Fruit fly (Drosophila melanogaster) whole organism, prepupa: ENCODE data around the gene bsf.

Experiments used
- Blimp-1 ChIP-seq: fragments of 200-800 bp; sonication (Bioruptor generic); optimal IDR thresholded peaks from 3 replicates; lab custom pipeline; 2017; ENCODE audit warnings: missing biosample characterization, missing genetic modification characterization, mild to moderate bottlenecking, moderate library complexity, missing genetic modification reagents
- CG10631 ChIP-seq: fragments of 200-800 bp; sonication (Bioruptor generic); optimal IDR thresholded peaks from 2 replicates; lab custom pipeline; 2016; ENCODE audit warnings: missing biosample characterization, missing genetic modification characterization
- CG10669 ChIP-seq: fragments of 200-800 bp; sonication (Bioruptor generic); optimal IDR thresholded peaks from 3 replicates; lab custom pipeline; 2018; ENCODE audit warnings: missing biosample characterization, mild to moderate bottlenecking, missing genetic modification characterization, moderate library complexity
- CG11294 ChIP-seq: fragments of 200-800 bp; sonication (Bioruptor generic); IDR thresholded peaks from 2 replicates; pipeline ENCODE4 v1.3.6; 2022; ENCODE audit warnings: missing biosample characterization, missing genetic modification characterization
- CG11902 ChIP-seq: fragments of 200-800 bp; sonication (Bioruptor generic); optimal IDR thresholded peaks from 3 replicates; lab custom pipeline; 2016; ENCODE audit warnings: missing biosample characterization, missing genetic modification characterization
- CG15336 ChIP-seq: fragments of 200-800 bp; sonication (Bioruptor generic); IDR thresholded peaks from 2 replicates; pipeline ENCODE4 v1.3.6; 2022; ENCODE audit warnings: missing biosample characterization, missing genetic modification characterization
- CG1621 ChIP-seq: fragments of 200-800 bp; sonication (Bioruptor generic); optimal IDR thresholded peaks from 3 replicates; lab custom pipeline; 2018; ENCODE audit warnings: missing biosample characterization, mild to moderate bottlenecking, missing genetic modification characterization
- CG16779 ChIP-seq: fragments of 200-800 bp; sonication (Bioruptor generic); optimal IDR thresholded peaks from 3 replicates; lab custom pipeline; 2017; ENCODE audit warnings: missing biosample characterization, mild to moderate bottlenecking, missing genetic modification characterization
- CG3032 ChIP-seq: fragments of 200-800 bp; optimal IDR thresholded peaks from 2 replicates; lab custom pipeline; 2019; ENCODE audit warnings: missing biosample characterization, mild to moderate bottlenecking, missing genetic modification characterization, moderate library complexity
- CG32006 ChIP-seq: fragments of 200-800 bp; sonication (Bioruptor generic); optimal IDR thresholded peaks from 3 replicates; lab custom pipeline; 2017; ENCODE audit warnings: missing biosample characterization, mild to moderate bottlenecking, missing genetic modification characterization
- CG34406 ChIP-seq: fragments of 200-800 bp; sonication (Bioruptor generic); optimal IDR thresholded peaks from 3 replicates; lab custom pipeline; 2016; ENCODE audit warnings: missing biosample characterization, missing genetic modification characterization
- CG3919 ChIP-seq: fragments of 200-800 bp; sonication (Bioruptor generic); optimal IDR thresholded peaks from 3 replicates; lab custom pipeline; 2016; ENCODE audit warnings: missing biosample characterization, missing genetic modification characterization
- CG4318 ChIP-seq: fragments of 200-800 bp; sonication (Bioruptor generic); optimal IDR thresholded peaks from 3 replicates; lab custom pipeline; 2017; ENCODE audit warnings: missing biosample characterization, mild to moderate bottlenecking, missing genetic modification characterization
- CG6163 ChIP-seq: fragments of 200-800 bp; sonication (Bioruptor generic); IDR thresholded peaks from 3 replicates; pipeline ENCODE4 v1.3.6; 2022; ENCODE audit warnings: missing biosample characterization, missing genetic modification characterization
- CG6276 ChIP-seq: fragments of 200-800 bp; sonication (Bioruptor generic); optimal IDR thresholded peaks from 2 replicates; lab custom pipeline; 2017; ENCODE audit warnings: missing biosample characterization, mild to moderate bottlenecking, missing genetic modification characterization
- CG6792 ChIP-seq: fragments of 200-800 bp; sonication (Bioruptor generic); optimal IDR thresholded peaks from 3 replicates; lab custom pipeline; 2016; ENCODE audit warnings: missing biosample characterization, missing genetic modification characterization
- CG6854 ChIP-seq: fragments of 200-800 bp; sonication (Bioruptor generic); optimal IDR thresholded peaks from 2 replicates; lab custom pipeline; 2017; ENCODE audit warnings: missing biosample characterization, mild to moderate bottlenecking, missing genetic modification characterization
- CG7368 ChIP-seq: fragments of 200-800 bp; sonication (Bioruptor generic); optimal IDR thresholded peaks from 3 replicates; lab custom pipeline; 2016; ENCODE audit warnings: missing biosample characterization, missing genetic modification characterization
- CG8319 ChIP-seq: fragments of 200-800 bp; sonication (Bioruptor generic); optimal IDR thresholded peaks from 3 replicates; lab custom pipeline; 2016; ENCODE audit warnings: missing biosample characterization, missing genetic modification characterization
- CG8632 ChIP-seq: fragments of 200-800 bp; sonication (Bioruptor generic); optimal IDR thresholded peaks from 3 replicates; lab custom pipeline; 2016; ENCODE audit warnings: missing biosample characterization, missing genetic modification characterization
- CG9139 ChIP-seq: fragments of 200-800 bp; sonication (Bioruptor generic); optimal IDR thresholded peaks from 3 replicates; lab custom pipeline; 2017; ENCODE audit warnings: missing biosample characterization, mild to moderate bottlenecking, missing genetic modification characterization
- Eip78C ChIP-seq: fragments of 200-800 bp; sonication (Bioruptor generic); peaks from one replicate; lab custom pipeline; 2016; ENCODE audit warnings: missing biosample characterization, missing genetic modification characterization
- Eip93F ChIP-seq: fragments of 200-800 bp; sonication (Bioruptor generic); optimal IDR thresholded peaks from 2 replicates; lab custom pipeline; 2016; ENCODE audit warnings: missing biosample characterization, mild to moderate bottlenecking, missing genetic modification characterization
- Ets96B ChIP-seq: fragments of 200-800 bp; optimal IDR thresholded peaks from 2 replicates; lab custom pipeline; 2019; ENCODE audit warnings: missing biosample characterization, mild to moderate bottlenecking, missing genetic modification characterization, moderate library complexity
- Gug ChIP-seq: fragments of 200-800 bp; sonication (Bioruptor generic); IDR thresholded peaks from 2 replicates; pipeline ENCODE4 v1.3.6; 2022; ENCODE audit warnings: missing biosample characterization, missing genetic modification characterization
- Hr38 ChIP-seq: sonication (Bioruptor generic); optimal IDR thresholded peaks from 2 replicates; lab custom pipeline; 2016; ENCODE audit warnings: missing biosample characterization, missing genetic modification characterization
- Hr39 ChIP-seq: fragments of 200-800 bp; sonication (Bioruptor generic); optimal IDR thresholded peaks from 2 replicates; lab custom pipeline; 2016; ENCODE audit warnings: missing biosample characterization, missing genetic modification characterization
- Hr4 ChIP-seq: fragments of 200-800 bp; sonication (Bioruptor generic); optimal IDR thresholded peaks from 3 replicates; lab custom pipeline; 2016; ENCODE audit warnings: missing biosample characterization, missing genetic modification characterization
- Met ChIP-seq: fragments of 200-800 bp; sonication (Bioruptor generic); optimal IDR thresholded peaks from 3 replicates; lab custom pipeline; 2016; ENCODE audit warnings: missing biosample characterization, missing genetic modification characterization
- OdsH ChIP-seq: fragments of 200-800 bp; sonication (Bioruptor generic); optimal IDR thresholded peaks from 3 replicates; lab custom pipeline; 2016; ENCODE audit warnings: missing biosample characterization, missing genetic modification characterization
- Smox ChIP-seq: fragments of 200-800 bp; sonication (Bioruptor generic); optimal IDR thresholded peaks from 3 replicates; lab custom pipeline; 2016; ENCODE audit warnings: missing biosample characterization, missing genetic modification characterization
- Sox102F ChIP-seq: fragments of 200-800 bp; sonication (Bioruptor generic); optimal IDR thresholded peaks from 2 replicates; lab custom pipeline; 2016; ENCODE audit warnings: missing biosample characterization, mild to moderate bottlenecking, missing genetic modification characterization
- Sox15 ChIP-seq: fragments of 200-800 bp; sonication (Bioruptor generic); optimal IDR thresholded peaks from 3 replicates; lab custom pipeline; 2016; ENCODE audit warnings: missing biosample characterization, missing genetic modification characterization
- cyc ChIP-seq: fragments of 200-800 bp; sonication (Bioruptor generic); optimal IDR thresholded peaks from 3 replicates; lab custom pipeline; 2016; ENCODE audit warnings: missing biosample characterization, missing genetic modification characterization
- eg ChIP-seq: fragments of 200-800 bp; sonication (Bioruptor generic); IDR thresholded peaks from 3 replicates; pipeline ENCODE4 v1.3.6; 2022; ENCODE audit warnings: missing biosample characterization, missing genetic modification characterization
- esn ChIP-seq: fragments of 200-800 bp; sonication (Bioruptor generic); optimal IDR thresholded peaks from 2 replicates; lab custom pipeline; 2016; ENCODE audit warnings: missing biosample characterization, mild to moderate bottlenecking, missing genetic modification characterization, moderate library complexity
- fd59A ChIP-seq: fragments of 200-800 bp; sonication (Bioruptor generic); optimal IDR thresholded peaks from 2 replicates; lab custom pipeline; 2017; ENCODE audit warnings: missing biosample characterization, mild to moderate bottlenecking, missing genetic modification characterization, missing genetic modification reagents
- fd85E ChIP-seq: fragments of 200-800 bp; sonication (Bioruptor generic); optimal IDR thresholded peaks from 3 replicates; lab custom pipeline; 2016; ENCODE audit warnings: missing biosample characterization, missing genetic modification characterization
- fkh ChIP-seq: fragments of 200-800 bp; sonication (Bioruptor generic); optimal IDR thresholded peaks from 3 replicates; lab custom pipeline; 2017; ENCODE audit warnings: missing biosample characterization, mild to moderate bottlenecking, missing genetic modification characterization, moderate library complexity
- lz ChIP-seq: fragments of 200-800 bp; sonication (Bioruptor generic); optimal IDR thresholded peaks from 3 replicates; lab custom pipeline; 2016; ENCODE audit warnings: missing biosample characterization, missing genetic modification characterization
- net ChIP-seq: fragments of 200-800 bp; sonication (Bioruptor generic); optimal IDR thresholded peaks from 3 replicates; lab custom pipeline; 2016; ENCODE audit warnings: missing biosample characterization, missing genetic modification characterization
- pdm3 ChIP-seq: fragments of 200-800 bp; sonication (Bioruptor generic); optimal IDR thresholded peaks from 3 replicates; lab custom pipeline; 2016; ENCODE audit warnings: missing biosample characterization, missing genetic modification characterization
- spab ChIP-seq: fragments of 200-800 bp; sonication (Bioruptor generic); optimal IDR thresholded peaks from 2 replicates; lab custom pipeline; 2017; ENCODE audit warnings: missing biosample characterization, mild to moderate bottlenecking, missing genetic modification characterization, missing genetic modification reagents
- svp ChIP-seq: fragments of 200-800 bp; sonication (Bioruptor generic); peaks from one replicate; lab custom pipeline; 2016; ENCODE audit warnings: missing biosample characterization, missing genetic modification characterization
- vri ChIP-seq: fragments of 200-800 bp; sonication (Bioruptor generic); optimal IDR thresholded peaks from 3 replicates; lab custom pipeline; 2016; ENCODE audit warnings: missing biosample characterization, mild to moderate bottlenecking, missing genetic modification characterization

Gene bsf

DNA sequence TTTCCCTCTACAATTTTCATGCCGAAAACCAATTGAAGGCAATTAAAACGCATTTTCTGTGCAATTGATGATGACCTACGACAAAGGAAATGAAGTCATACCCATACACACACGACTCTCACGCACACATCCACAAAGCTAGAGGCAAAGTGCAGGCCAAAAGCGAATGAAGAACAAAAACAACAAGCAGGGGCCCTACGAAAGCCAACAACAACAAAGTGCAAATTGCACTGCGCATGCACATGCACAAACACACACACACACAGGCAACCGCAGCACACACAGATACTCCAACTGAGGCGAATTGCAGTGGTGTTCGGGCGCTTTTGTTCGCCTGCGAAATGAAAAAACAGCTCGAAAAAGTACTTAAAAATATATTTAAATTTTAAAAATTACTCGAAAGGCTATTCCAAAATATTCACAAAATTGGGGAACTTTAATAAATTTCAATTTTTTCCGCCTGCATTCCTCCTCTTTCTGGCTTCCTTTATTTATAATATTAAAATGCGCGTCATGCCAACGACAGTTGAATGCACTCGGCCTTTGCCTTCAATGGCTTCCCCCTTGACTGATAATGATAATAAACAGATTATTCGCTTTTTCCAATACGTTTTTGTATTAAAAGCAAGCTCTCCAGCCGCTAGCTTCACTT is 2.7 kb upstream of the bsf start (continued):
- TF ChIP-seq CG4318 (GFP tag; lab: Kevin White, UChicago) (no peak), pdm3 (GFP tag; lab: Kevin White, UChicago) (no peak), CG3032 (tag; lab: Kevin White, UChicago) (peak; percentile 35), CG10631 (GFP tag; lab: Kevin White, UChicago) (no peak), CG10669 (GFP tag; lab: Kevin White, UChicago) (peak; percentile 27), Blimp-1 (GFP tag; lab: Kevin White, UChicago) (no peak), vri (no peak), CG9139 (peak; percentile 61)

DNA sequence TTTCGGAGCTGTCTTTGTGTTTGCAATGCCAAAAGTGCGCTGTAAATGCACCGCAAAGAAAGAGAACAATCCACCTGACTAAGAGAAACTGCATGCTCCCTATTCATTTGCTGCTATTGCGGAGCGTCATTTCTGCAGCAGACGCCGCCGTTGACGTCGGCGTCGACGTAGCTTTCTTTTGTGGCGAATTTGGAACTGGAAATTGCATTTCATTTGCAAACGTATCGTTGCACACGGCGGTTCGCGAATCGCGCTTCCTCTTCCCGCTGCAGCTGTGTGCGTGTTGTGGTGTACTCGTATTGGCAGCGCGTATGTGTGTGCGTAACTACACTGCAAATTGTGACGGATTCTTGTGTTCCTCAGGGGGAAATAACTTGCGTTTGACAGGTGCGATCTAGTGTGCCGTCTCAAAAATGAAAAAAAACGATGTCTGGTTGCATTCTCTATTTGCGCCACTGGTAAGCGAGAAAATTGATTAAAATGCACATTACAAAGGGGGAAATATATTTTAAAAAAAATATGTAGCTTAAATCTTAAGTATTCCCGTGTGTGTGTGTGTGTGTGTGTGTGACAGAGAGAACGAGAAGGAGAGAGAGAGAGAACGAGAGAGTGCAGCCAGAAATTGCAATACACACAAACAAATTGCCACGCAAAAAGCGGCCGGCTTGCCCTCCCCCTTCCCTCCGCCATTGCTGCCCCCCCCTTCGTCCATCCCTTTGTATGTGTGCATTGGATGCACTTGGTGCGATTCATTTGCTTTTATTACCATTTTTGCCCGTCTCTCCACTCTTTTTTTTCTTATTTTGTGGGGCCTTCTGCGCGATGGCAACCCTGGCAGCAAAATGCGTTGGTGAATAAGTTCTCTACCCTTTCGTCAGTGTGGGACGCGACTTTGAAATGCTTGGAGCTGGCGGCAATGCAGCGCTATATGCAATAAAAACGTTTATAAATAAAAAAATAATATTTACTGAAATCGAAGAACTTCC is 1.4 kb upstream of the bsf start:
- peak; percentile 83 for TF ChIP-seq OdsH (GFP tag; lab: Kevin White, UChicago)
- peak; percentile 99 for TF ChIP-seq spab (GFP tag; lab: Kevin White, UChicago)
- peak; percentile 99 for TF ChIP-seq CG3032 (tag; lab: Kevin White, UChicago)
- peak; percentile 88 for TF ChIP-seq fd59A
- TF ChIP-seq CG34406 (GFP tag; lab: Kevin White, UChicago): peak; percentile 83
- peak; percentile 94 for TF ChIP-seq CG7368 (GFP tag; lab: Kevin White, UChicago)
- TF ChIP-seq svp (GFP tag; lab: Kevin White, UChicago): peak; percentile 55
- peak; percentile 99 for TF ChIP-seq Ets96B (tag; lab: Kevin White, UChicago)
- peak; percentile 18 for TF ChIP-seq Sox102F (GFP tag; lab: Kevin White, UChicago)
- TF ChIP-seq Eip78C: peak; percentile 72
- TF ChIP-seq fkh: no peak
- no peak for TF ChIP-seq CG11902 (GFP tag; lab: Kevin White, UChicago)
- no peak for TF ChIP-seq cyc (GFP tag; lab: Kevin White, UChicago)
- peak; percentile 27 for TF ChIP-seq Hr39 (GFP tag; lab: Kevin White, UChicago)
- TF ChIP-seq fd85E (GFP tag; lab: Kevin White, UChicago): peak; percentile 77
- peak; percentile 16 for TF ChIP-seq Sox15 (GFP tag; lab: Kevin White, UChicago)
- TF ChIP-seq CG4318 (GFP tag; lab: Kevin White, UChicago): no peak
- peak; percentile 90 for TF ChIP-seq CG8319
- peak; percentile 32 for TF ChIP-seq vri
- peak; percentile 86 for TF ChIP-seq CG3919 (GFP tag; lab: Kevin White, UChicago)
- TF ChIP-seq Eip93F (GFP tag; lab: Kevin White, UChicago): peak; percentile 58
- peak; percentile 79 for TF ChIP-seq CG6854 (GFP tag; lab: Kevin White, UChicago)
- peak; percentile 94 for TF ChIP-seq Hr38 (GFP tag; lab: Kevin White, UChicago)
- peak; percentile 34 for TF ChIP-seq lz (GFP tag; lab: Kevin White, UChicago)
- peak; percentile 98 for TF ChIP-seq CG1621 (tag; lab: Kevin White, UChicago)
- TF ChIP-seq Met (GFP tag; lab: Kevin White, UChicago): no peak
- TF ChIP-seq net (GFP tag; lab: Kevin White, UChicago): peak; percentile 93
- TF ChIP-seq CG8632 (GFP tag; lab: Kevin White, UChicago): peak; percentile 76
- peak; percentile 49 for TF ChIP-seq esn (GFP tag; lab: Kevin White, UChicago)
- TF ChIP-seq eg (GFP tag; lab: Robert Waterston, UW): peak; percentile 100
- TF ChIP-seq CG6276 (GFP tag; lab: Kevin White, UChicago): peak; percentile 99
- peak; percentile 62 for TF ChIP-seq Blimp-1 (GFP tag; lab: Kevin White, UChicago)
- TF ChIP-seq CG6792 (GFP tag; lab: Kevin White, UChicago): peak; percentile 76
- peak; percentile 94 for TF ChIP-seq CG11294 (GFP tag; lab: Robert Waterston, UW)
- peak; percentile 98 for TF ChIP-seq CG32006 (GFP tag; lab: Kevin White, UChicago)
- peak; percentile 97 for TF ChIP-seq CG16779
- TF ChIP-seq CG6163: peak; percentile 100
- peak; percentile 90 for TF ChIP-seq pdm3 (GFP tag; lab: Kevin White, UChicago)
- TF ChIP-seq Hr4 (GFP tag; lab: Kevin White, UChicago): peak; percentile 27
- TF ChIP-seq Smox (GFP tag; lab: Kevin White, UChicago): no peak
- peak; percentile 80 for TF ChIP-seq CG10631 (GFP tag; lab: Kevin White, UChicago)
- TF ChIP-seq CG9139: peak; percentile 97
- TF ChIP-seq CG15336: peak; percentile 96
- TF ChIP-seq Gug: peak; percentile 98
